In the genomic region with DNA sequence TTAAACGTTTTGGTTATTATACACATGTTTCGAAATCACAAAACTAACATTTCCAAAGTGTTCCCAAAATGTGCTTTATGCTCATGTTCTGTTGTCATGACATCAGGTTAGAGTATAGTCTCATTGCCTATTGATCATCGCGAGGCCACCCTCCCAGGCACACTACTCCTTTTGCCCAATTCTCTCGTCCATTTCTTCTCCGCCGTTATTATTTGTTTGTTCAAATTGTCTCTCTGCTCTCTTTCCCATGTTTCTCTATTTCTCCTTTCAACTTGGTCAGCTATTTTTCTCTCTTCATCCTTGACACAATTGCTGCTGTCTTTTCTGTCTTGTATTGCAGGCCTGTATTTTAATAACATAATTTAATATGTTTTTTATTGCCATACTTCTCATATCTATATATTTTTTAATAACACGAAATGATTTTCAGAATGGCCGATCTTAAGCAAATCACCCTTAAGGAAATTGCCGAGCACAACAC, we compare ENCODE assay signal across 7 worm cellular contexts.
A peak's percentile ranks its signal among the peaks of the same experiment; 100 is the strongest.
TF ChIP-seq lines count a peak whose summit lies in the region.

A gene (plus strand): TSS at position 431 of the 481 bp plus-strand sequence.

TF ChIP-seq in whole organism, L1 larva, 84 proteins besides CTCF, POLR2A, EP300 and RAD21 (continues in another document):
- TF ChIP-seq nhr-71 (tag; optimal IDR thresholded peaks at IDR 0.05; lab: Kevin White, UChicago) (peak; percentile 52), lsy-2 (tag; optimal IDR thresholded peaks at IDR 0.05; lab: Kevin White, UChicago) (peak in 1 of 2 experiments; percentile 11), rnt-1 (tag; optimal IDR thresholded peaks at IDR 0.05; lab: Kevin White, UChicago) (peak; percentile 28), hlh-4 (tag; optimal IDR thresholded peaks at IDR 0.05; lab: Kevin White, UChicago) (no peak), fos-1 (tag; optimal IDR thresholded peaks at IDR 0.05; lab: Kevin White, UChicago) (no peak), skn-1 (tag; optimal IDR thresholded peaks at IDR 0.05; lab: Kevin White, UChicago) (peak; percentile 2), snu-23 (GFP tag; optimal IDR thresholded peaks at IDR 0.05; lab: Kevin White, UChicago) (peak; percentile 36), elt-3 (tag; optimal IDR thresholded peaks at IDR 0.05; lab: Kevin White, UChicago) (peak in 1 of 6 experiments; percentile 17), blmp-1 (tag; optimal IDR thresholded peaks at IDR 0.05; lab: Kevin White, UChicago) (peak; percentile 45), sox-4 (tag; optimal IDR thresholded peaks at IDR 0.05; lab: Kevin White, UChicago) (no peak), nhr-85 (tag; lab: Kevin White, UChicago) (no peak), lin-14 (GFP tag; optimal IDR thresholded peaks at IDR 0.05; lab: Kevin White, UChicago) (peak; percentile 68)

TF ChIP-seq in whole organism, L2 larva, 48 proteins besides CTCF, POLR2A, EP300 and RAD21 (continues in another document):
- no peak for TF ChIP-seq elt-1 (tag; optimal IDR thresholded peaks at IDR 0.05; lab: Kevin White, UChicago)
- no peak for TF ChIP-seq lin-39 (tag; optimal IDR thresholded peaks at IDR 0.05; lab: Kevin White, UChicago)
- TF ChIP-seq nhr-129 (tag; optimal IDR thresholded peaks at IDR 0.05; lab: Kevin White, UChicago): peak; percentile 71
- TF ChIP-seq nhr-25 (tag; optimal IDR thresholded peaks at IDR 0.05; lab: Kevin White, UChicago): peak; percentile 7
- no peak for TF ChIP-seq lin-11 (tag; optimal IDR thresholded peaks at IDR 0.05; lab: Kevin White, UChicago)
- TF ChIP-seq egl-27 (tag; optimal IDR thresholded peaks at IDR 0.05; lab: Kevin White, UChicago): no peak
- peak; percentile 65 for TF ChIP-seq F13H6.1 (tag; optimal IDR thresholded peaks at IDR 0.05; lab: Kevin White, UChicago)
- no peak for TF ChIP-seq zag-1 (tag; optimal IDR thresholded peaks at IDR 0.05; lab: Kevin White, UChicago)
- TF ChIP-seq gmeb-1 (tag; optimal IDR thresholded peaks at IDR 0.05; lab: Kevin White, UChicago): peak; percentile 11
- TF ChIP-seq sma-3 (GFP tag; optimal IDR thresholded peaks at IDR 0.05; lab: Kevin White, UChicago): peak; percentile 46
- TF ChIP-seq sma-9 (GFP tag; optimal IDR thresholded peaks at IDR 0.05; lab: Kevin White, UChicago): peak; percentile 81
- no peak for TF ChIP-seq sma-9 (tag; optimal IDR thresholded peaks at IDR 0.05; lab: Kevin White, UChicago)
- peak; percentile 6 for TF ChIP-seq crh-2 (tag; optimal IDR thresholded peaks at IDR 0.05; lab: Kevin White, UChicago)

TF ChIP-seq in whole organism, L3 larva, 47 proteins besides CTCF, POLR2A, EP300 and RAD21:
- TF ChIP-seq mml-1 (tag; optimal IDR thresholded peaks at IDR 0.05; lab: Kevin White, UChicago) (no peak), pqm-1 (tag; optimal IDR thresholded peaks at IDR 0.05; lab: Kevin White, UChicago) (peak; percentile 71), skn-1 (tag; optimal IDR thresholded peaks at IDR 0.05; lab: Kevin White, UChicago) (no peak), nfya-1 (tag; optimal IDR thresholded peaks at IDR 0.05; lab: Kevin White, UChicago; ENCODE audit: insufficient read depth) (peak; percentile 41), nhr-11 (tag; optimal IDR thresholded peaks at IDR 0.05; lab: Kevin White, UChicago) (no peak), nhr-23 (tag; optimal IDR thresholded peaks at IDR 0.05; lab: Kevin White, UChicago) (peak; percentile 58), pha-4 (tag; optimal IDR thresholded peaks at IDR 0.05; lab: Kevin White, UChicago) (peak; percentile 87), nhr-28 (tag; optimal IDR thresholded peaks at IDR 0.05; lab: Kevin White, UChicago) (no peak), elt-2 (tag; optimal IDR thresholded peaks at IDR 0.05; lab: Kevin White, UChicago) (peak; percentile 78), nhr-237 (tag; optimal IDR thresholded peaks at IDR 0.05; lab: Kevin White, UChicago) (no peak), jun-1 (tag; optimal IDR thresholded peaks at IDR 0.05; lab: Kevin White, UChicago) (peak; percentile 24)

TF ChIP-seq in whole organism, L4 larva, 104 proteins besides CTCF, POLR2A, EP300 and RAD21 (continues in another document):
- TF ChIP-seq lin-1 (GFP tag; IDR thresholded peaks at IDR 0.05; lab: Robert Waterston, UW) (no peak), fkh-10 (GFP tag; optimal IDR thresholded peaks at IDR 0.05; lab: Kevin White, UChicago) (no peak), ama-1 (optimal IDR thresholded peaks at IDR 0.05; lab: Kevin White, UChicago) (no peak), rbr-2 (tag; optimal IDR thresholded peaks at IDR 0.05; lab: Kevin White, UChicago) (peak; percentile 16), jun-1 (tag; optimal IDR thresholded peaks at IDR 0.05; lab: Kevin White, UChicago) (no peak), nhr-6 (tag; optimal IDR thresholded peaks at IDR 0.05; lab: Kevin White, UChicago) (peak; percentile 67), egl-43 (GFP tag; IDR thresholded peaks at IDR 0.05; lab: Robert Waterston, UW) (no peak), gei-8 (GFP tag; optimal IDR thresholded peaks at IDR 0.05; lab: Kevin White, UChicago) (no peak), nhr-48 (tag; optimal IDR thresholded peaks at IDR 0.05; lab: Kevin White, UChicago) (peak; percentile 34), ceh-20 (GFP tag; IDR thresholded peaks at IDR 0.05; lab: Robert Waterston, UW) (no peak), D1046.2 (GFP tag; IDR thresholded peaks at IDR 0.05; lab: Robert Waterston, UW) (no peak), unc-62 (GFP tag; optimal IDR thresholded peaks at IDR 0.05 in 1 of 2; lab: Kevin White, UChicago) (peak in 1 of 2 experiments; percentile 70), unc-62 (tag; optimal IDR thresholded peaks at IDR 0.05; lab: Kevin White, UChicago) (no peak), pqm-1 (tag; optimal IDR thresholded peaks at IDR 0.05; lab: Kevin White, UChicago) (peak; percentile 69)

TF ChIP-seq in whole organism, late embryonic, 69 proteins besides CTCF, POLR2A, EP300 and RAD21:
- no peak for TF ChIP-seq ceh-6 (GFP tag; optimal IDR thresholded peaks at IDR 0.05; lab: Kevin White, UChicago)
- TF ChIP-seq F13H6.1 (tag; optimal IDR thresholded peaks at IDR 0.05; lab: Kevin White, UChicago): no peak
- TF ChIP-seq tbx-2 (tag; optimal IDR thresholded peaks at IDR 0.05; lab: Kevin White, UChicago): peak; percentile 7
- no peak for TF ChIP-seq ref-2 (tag; optimal IDR thresholded peaks at IDR 0.05; lab: Kevin White, UChicago)
- no peak for TF ChIP-seq dmd-4 (tag; optimal IDR thresholded peaks at IDR 0.05; lab: Kevin White, UChicago; ENCODE audit: borderline replicate concordance)
- no peak for TF ChIP-seq ceh-24 (tag; optimal IDR thresholded peaks at IDR 0.05; lab: Kevin White, UChicago)

TF ChIP-seq in whole organism, mixed stage, embryonic, 35 proteins besides CTCF, POLR2A, EP300 and RAD21:
- TF ChIP-seq unc-120 (tag; optimal IDR thresholded peaks at IDR 0.05; lab: Kevin White, UChicago; ENCODE audit: poor library complexity, severe bottlenecking) (peak; percentile 15), mep-1 (tag; optimal IDR thresholded peaks at IDR 0.05; lab: Kevin White, UChicago) (peak; percentile 16), ceh-83 (GFP tag; optimal IDR thresholded peaks at IDR 0.05; lab: Kevin White, UChicago) (peak; percentile 46), pha-4 (tag; optimal IDR thresholded peaks at IDR 0.05; lab: Kevin White, UChicago) (peak; percentile 44), tbx-8 (GFP tag; optimal IDR thresholded peaks at IDR 0.05; lab: Kevin White, UChicago) (no peak)

TF ChIP-seq in whole organism, young adult, 124 proteins besides CTCF, POLR2A, EP300 and RAD21:
- TF ChIP-seq nfya-2 (GFP tag; IDR thresholded peaks at IDR 0.05; lab: Robert Waterston, UW): no peak
- TF ChIP-seq nhr-80 (tag; optimal IDR thresholded peaks at IDR 0.05; lab: Kevin White, UChicago): peak; percentile 63
- no peak for TF ChIP-seq sea-2 (GFP tag; IDR thresholded peaks at IDR 0.05; lab: Robert Waterston, UW)
- 0 out of 2 replicates have a peak, but pooled peaks have one; percentile 33 for TF ChIP-seq mcd-1 (GFP tag; IDR thresholded peaks at IDR 0.05; lab: Robert Waterston, UW)
- TF ChIP-seq pbrm-1 (GFP tag; IDR thresholded peaks at IDR 0.05; lab: Robert Waterston, UW): 0 out of 2 replicates have a peak, but pooled peaks have one; percentile 18
- TF ChIP-seq lin-54 (GFP tag; optimal IDR thresholded peaks at IDR 0.05; lab: Kevin White, UChicago): peak; percentile 14
- TF ChIP-seq dpff-1 (tag; optimal IDR thresholded peaks at IDR 0.05; lab: Kevin White, UChicago): no peak
- TF ChIP-seq snpc-4 (GFP tag; optimal IDR thresholded peaks at IDR 0.05; lab: Kevin White, UChicago): no peak
- peak in 1 of 4 experiments; percentile 16 for TF ChIP-seq snpc-4 (tag; optimal IDR thresholded peaks at IDR 0.05; lab: Kevin White, UChicago)
- TF ChIP-seq hrde-1 (tag; optimal IDR thresholded peaks at IDR 0.05; lab: Kevin White, UChicago; ENCODE audit: borderline replicate concordance): no peak
- no peak for TF ChIP-seq bed-1 (GFP tag; IDR thresholded peaks at IDR 0.05; lab: Robert Waterston, UW)
- TF ChIP-seq nfyb-1 (GFP tag; IDR thresholded peaks at IDR 0.05; lab: Robert Waterston, UW): 0 out of 2 replicates have a peak, but pooled peaks have one; percentile 52
- TF ChIP-seq mxl-1 (tag; optimal IDR thresholded peaks at IDR 0.05; lab: Kevin White, UChicago): no peak
- peak; percentile 10 for TF ChIP-seq lin-40 (tag; optimal IDR thresholded peaks at IDR 0.05; lab: Kevin White, UChicago)
- no peak for TF ChIP-seq ztf-3 (GFP tag; optimal IDR thresholded peaks at IDR 0.05; lab: Kevin White, UChicago)
- TF ChIP-seq cebp-1 (GFP tag; IDR thresholded peaks at IDR 0.05; lab: Robert Waterston, UW): peak; percentile 20; the same call in 1 of the 2 replicates
- TF ChIP-seq cebp-1 (tag; optimal IDR thresholded peaks at IDR 0.05; lab: Kevin White, UChicago): peak; percentile 74
- TF ChIP-seq snpc-1.1 (tag; optimal IDR thresholded peaks at IDR 0.05; lab: Kevin White, UChicago; ENCODE audit: insufficient read depth): no peak
- TF ChIP-seq attf-5 (GFP tag; optimal IDR thresholded peaks at IDR 0.05; lab: Kevin White, UChicago): peak; percentile 10
- TF ChIP-seq egl-44 (GFP tag; IDR thresholded peaks at IDR 0.05; lab: Robert Waterston, UW): no peak
- no peak for TF ChIP-seq efl-1 (GFP tag; optimal IDR thresholded peaks at IDR 0.05; lab: Kevin White, UChicago)
- no peak for TF ChIP-seq somi-1 (GFP tag; optimal IDR thresholded peaks at IDR 0.05; lab: Kevin White, UChicago)
- no peak for TF ChIP-seq F55B11.4 (tag; optimal IDR thresholded peaks at IDR 0.05; lab: Kevin White, UChicago; ENCODE audit: borderline replicate concordance, insufficient read depth)
- no peak for TF ChIP-seq C17E4.6 (GFP tag; IDR thresholded peaks at IDR 0.05; lab: Robert Waterston, UW)
- TF ChIP-seq D2030.7 (GFP tag; IDR thresholded peaks at IDR 0.05; lab: Robert Waterston, UW): no peak
